Worm (Caenorhabditis elegans) whole organism, L1 larva: ENCODE measurements around the gene nhr-154.

ENCODE experiments used
- ces-1 ChIP-seq: fragments of 150-350 bp; optimal IDR thresholded peaks from 2 replicates; lab custom pipeline; 2014; ENCODE audit warnings: missing biosample characterization, missing genetic modification reagents, missing genetic modification characterization
- fkh-10 ChIP-seq: sonication (generic microtip); optimal IDR thresholded peaks from 2 replicates; lab custom pipeline; 2017; ENCODE audit warnings: missing biosample characterization, missing genetic modification reagents, missing genetic modification characterization
- nhr-237 ChIP-seq: fragments of 150-350 bp; optimal IDR thresholded peaks from 2 replicates; lab custom pipeline; 2014; ENCODE audit warnings: missing biosample characterization, missing genetic modification characterization
- nhr-76 ChIP-seq: sonication (generic microtip); optimal IDR thresholded peaks from 2 replicates; lab custom pipeline; 2017; ENCODE audit warnings: missing biosample characterization, missing genetic modification characterization
- nhr-90 ChIP-seq: sonication (generic microtip); optimal IDR thresholded peaks from 2 replicates; lab custom pipeline; 2016; ENCODE audit warnings: mild to moderate bottlenecking, missing genetic modification characterization, missing compliant biosample characterization; ENCODE audit not compliant: poor library complexity
- unc-86 ChIP-seq: sonication (generic microtip); optimal IDR thresholded peaks from 2 replicates; lab custom pipeline; 2016; ENCODE audit warnings: missing genetic modification characterization, missing compliant biosample characterization

DNA sequence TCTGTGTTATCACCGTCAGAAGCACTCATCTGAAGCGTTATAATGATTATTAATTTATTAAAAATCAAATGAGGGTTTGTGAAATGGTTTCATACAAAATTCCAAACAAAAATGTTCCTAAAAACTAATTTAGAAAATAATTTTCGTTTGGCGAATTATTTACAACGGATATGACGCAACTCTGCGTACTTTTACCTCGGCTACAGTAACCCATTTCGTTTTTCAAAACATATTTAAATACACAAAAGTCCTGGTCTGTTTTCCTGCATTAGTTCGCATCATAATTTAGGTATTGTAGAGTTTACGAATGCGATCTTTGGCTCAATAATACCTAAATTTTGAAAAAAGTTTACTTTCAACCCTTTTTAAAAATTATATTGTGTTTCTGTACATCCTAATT is 41.4 kb upstream of the nhr-154 start, which contains the start of gene R07B7.2:
- TF ChIP-seq nhr-76 (tag; lab: Kevin White, UChicago) (no peak), fkh-10 (GFP tag; lab: Kevin White, UChicago) (no peak), nhr-237 (tag; lab: Kevin White, UChicago) (no peak), ces-1 (GFP tag; lab: Kevin White, UChicago) (no peak), nhr-90 (no peak), unc-86 (tag; lab: Kevin White, UChicago) (no peak)
